Fruit fly (Drosophila melanogaster): ENCODE results near the gene Syn.

Gene Syn

DNA sequence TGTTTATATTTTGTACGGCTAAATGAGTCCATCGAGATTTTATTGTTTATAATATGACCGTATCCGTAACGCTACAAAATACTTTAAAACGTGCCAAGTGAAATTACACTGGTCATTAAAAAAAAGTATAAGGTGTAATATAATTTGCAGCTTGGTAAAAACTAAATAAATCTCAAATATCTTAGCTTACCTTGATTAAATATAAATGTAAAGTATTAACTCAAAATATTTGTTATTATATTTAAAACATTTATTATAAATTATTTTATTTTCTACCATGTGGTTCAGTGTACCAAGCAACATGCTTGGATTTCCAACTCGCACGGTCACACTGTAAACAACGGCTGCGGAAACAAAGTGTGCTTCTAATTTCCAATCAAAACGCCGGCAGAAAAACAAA, 71.3 kb downstream of the Syn start, which contains the start of the genes Sirt6 and pont (continued):
- peak; percentile 86 for TF ChIP-seq CG2875 (GFP tag; optimal IDR thresholded peaks at IDR 0.05)
- peak; percentile 42 for TF ChIP-seq Bteb2 (GFP tag; optimal IDR thresholded peaks at IDR 0.05)
- TF ChIP-seq Oli (tag; optimal IDR thresholded peaks at IDR 0.05) = peak; percentile 96
- TF ChIP-seq cato (GFP tag; optimal IDR thresholded peaks at IDR 0.05; ENCODE audit: borderline replicate concordance) = peak; percentile 87
- peak; percentile 92 for TF ChIP-seq Asciz (GFP tag; optimal IDR thresholded peaks at IDR 0.05)
- peak; percentile 28 for TF ChIP-seq vfl (GFP tag; optimal IDR thresholded peaks at IDR 0.05)
- peak; percentile 96 for TF ChIP-seq grau (tag; optimal IDR thresholded peaks at IDR 0.05)
- TF ChIP-seq trem (tag; optimal IDR thresholded peaks at IDR 0.05) = peak; percentile 96
- peak; percentile 33 for TF ChIP-seq Mes4 (GFP tag; optimal IDR thresholded peaks at IDR 0.05)
- peak; percentile 74 for TF ChIP-seq Hsf (GFP tag; optimal IDR thresholded peaks at IDR 0.05)
- no peak for TF ChIP-seq stc (GFP tag; IDR thresholded peaks at IDR 0.05)
- peak; percentile 88 for TF ChIP-seq ewg (GFP tag; optimal IDR thresholded peaks at IDR 0.05)
- TF ChIP-seq run (tag; optimal IDR thresholded peaks at IDR 0.05) = peak; percentile 86
- peak; percentile 99 for TF ChIP-seq gem (tag; optimal IDR thresholded peaks at IDR 0.05)
- peak; percentile 97 for TF ChIP-seq CG11504 (tag; optimal IDR thresholded peaks at IDR 0.05)
- peak; percentile 98 for TF ChIP-seq CG17829 (tag; optimal IDR thresholded peaks at IDR 0.05)
- peak; percentile 79 for TF ChIP-seq bab2 (GFP tag; optimal IDR thresholded peaks at IDR 0.05)
- TF ChIP-seq sug (tag; optimal IDR thresholded peaks at IDR 0.05) = peak; percentile 91
- peak; percentile 79 for TF ChIP-seq CG6854 (GFP tag; optimal IDR thresholded peaks at IDR 0.05)
- TF ChIP-seq ro (GFP tag; IDR thresholded peaks at IDR 0.05) = no peak
- TF ChIP-seq CG15011 (GFP tag; optimal IDR thresholded peaks at IDR 0.05) = peak; percentile 76
- peak; percentile 7 for TF ChIP-seq maf-S (GFP tag; optimal IDR thresholded peaks at IDR 0.05)
- peak; percentile 98 for TF ChIP-seq CG7839 (tag; optimal IDR thresholded peaks at IDR 0.05)
- peak; percentile 48 for TF ChIP-seq pnt (GFP tag; optimal IDR thresholded peaks at IDR 0.05)
- TF ChIP-seq CG10543 (GFP tag; optimal IDR thresholded peaks at IDR 0.05) = peak; percentile 70
- TF ChIP-seq ems (GFP tag; optimal IDR thresholded peaks at IDR 0.05) = peak; percentile 50
- peak; percentile 82 for TF ChIP-seq Gug (GFP tag; IDR thresholded peaks at IDR 0.05)
- peak; percentile 84 for TF ChIP-seq Nf-YC (tag; optimal IDR thresholded peaks at IDR 0.05)
- peak; percentile 82 for TF ChIP-seq Vsx1 (GFP tag; optimal IDR thresholded peaks at IDR 0.05)
- no peak for TF ChIP-seq disco-r (GFP tag; optimal IDR thresholded peaks at IDR 0.05)
- TF ChIP-seq Sry-δ (GFP tag; optimal IDR thresholded peaks at IDR 0.05) = peak; percentile 11
- peak; percentile 66 for TF ChIP-seq gfzf (GFP tag; optimal IDR thresholded peaks at IDR 0.05)
- peak in 1 of 2 experiments; percentile 43 for TF ChIP-seq tll (GFP tag; optimal IDR thresholded peaks at IDR 0.05)
- TF ChIP-seq CG1602 (GFP tag; optimal IDR thresholded peaks at IDR 0.05) = peak; percentile 96
- TF ChIP-seq Pdp1 (GFP tag; optimal IDR thresholded peaks at IDR 0.05) = peak; percentile 70 to 76
- TF ChIP-seq CG18011 (GFP tag; optimal IDR thresholded peaks at IDR 0.05) = peak; percentile 69
- peak; percentile 32 for TF ChIP-seq CG10274 (GFP tag; optimal IDR thresholded peaks at IDR 0.05)
- peak; percentile 85 for TF ChIP-seq CG8281 (tag; optimal IDR thresholded peaks at IDR 0.05)
- peak; percentile 94 for TF ChIP-seq ind (GFP tag; optimal IDR thresholded peaks at IDR 0.05)
- TF ChIP-seq Dll (GFP tag; IDR thresholded peaks at IDR 0.05; ENCODE audit: partially characterized antibody) = no peak
- TF ChIP-seq CG14667 (GFP tag; IDR thresholded peaks at IDR 0.05) = no peak
- peak; percentile 83 for TF ChIP-seq D19B (GFP tag; optimal IDR thresholded peaks at IDR 0.05)
- peak; percentile 97 for TF ChIP-seq fd3F (GFP tag; optimal IDR thresholded peaks at IDR 0.05)
- TF ChIP-seq CG18599 (GFP tag; optimal IDR thresholded peaks at IDR 0.05) = peak; percentile 94
- peak; percentile 98 for TF ChIP-seq CG18262 (tag; optimal IDR thresholded peaks at IDR 0.05)
- TF ChIP-seq CG2712 (tag; optimal IDR thresholded peaks at IDR 0.05) = peak; percentile 98
- TF ChIP-seq CG15479 (GFP tag; optimal IDR thresholded peaks at IDR 0.05) = peak; percentile 38
- no peak for TF ChIP-seq HLH4C (GFP tag; IDR thresholded peaks at IDR 0.05; ENCODE audit: partially characterized antibody)
- no peak for TF ChIP-seq CG5953 (GFP tag; IDR thresholded peaks at IDR 0.05)
- peak; percentile 53 for TF ChIP-seq Ets97D (GFP tag; optimal IDR thresholded peaks at IDR 0.05)

Data from whole organism, embryonic.